Fruit fly (Drosophila melanogaster) whole organism: ENCODE measurements around the gene CG31279.

Experiments used
- CG8478 ChIP-seq: fragments of >200 bp; optimal IDR thresholded peaks from 2 replicates; lab custom pipeline; 2018; ENCODE audit warnings: inconsistent platforms
- Dll ChIP-seq: fragments of >200 bp; optimal IDR thresholded peaks from 2 replicates; lab custom pipeline; 2017

DNA sequence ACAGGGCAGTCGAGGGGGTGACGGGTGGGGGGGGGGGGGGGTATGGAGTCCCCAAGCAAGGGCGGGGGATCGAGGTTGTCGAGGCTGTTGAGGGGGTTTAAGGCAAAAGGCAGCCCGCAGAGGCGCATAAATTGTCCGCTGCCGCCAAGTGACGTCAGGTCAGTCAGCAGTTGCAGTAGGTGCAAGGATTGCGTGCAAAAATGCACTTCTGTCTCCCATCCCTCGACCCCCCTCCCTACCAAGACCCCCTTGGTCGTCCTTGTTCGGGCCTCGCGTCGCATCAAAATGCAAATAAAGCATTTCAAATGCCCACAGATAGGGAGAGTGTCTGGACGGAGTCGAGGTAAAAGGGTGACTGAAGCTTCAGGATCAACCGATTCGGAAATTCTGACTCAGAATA lies 14.0 kb upstream of the CG31279 start:
- TF ChIP-seq CG8478 (lab: Kevin White, UChicago) (no peak), Dll (lab: Kevin White, UChicago) (no peak)
